Worm (Caenorhabditis elegans) whole organism, mixed stage, embryonic: ENCODE results near the gene hlh-4.

Source experiments
- ces-1 ChIP-seq: fragments of 150-350 bp; optimal IDR thresholded peaks from 2 replicates; lab custom pipeline; 2014; ENCODE audit warnings: missing biosample characterization, missing genetic modification reagents, missing genetic modification characterization
- nhr-28 ChIP-seq: fragments of 150-350 bp; optimal IDR thresholded peaks from 2 replicates; lab custom pipeline; 2014; ENCODE audit warnings: missing biosample characterization, missing genetic modification characterization
- unc-62 ChIP-seq: fragments of 150-350 bp; optimal IDR thresholded peaks from 2 replicates; lab custom pipeline; 2014; ENCODE audit warnings: missing biosample characterization, missing genetic modification reagents, missing genetic modification characterization
- ztf-11 ChIP-seq: fragments of 150-350 bp; optimal IDR thresholded peaks from 2 replicates; lab custom pipeline; 2014; ENCODE audit warnings: missing biosample characterization, missing genetic modification characterization

Gene hlh-4

DNA sequence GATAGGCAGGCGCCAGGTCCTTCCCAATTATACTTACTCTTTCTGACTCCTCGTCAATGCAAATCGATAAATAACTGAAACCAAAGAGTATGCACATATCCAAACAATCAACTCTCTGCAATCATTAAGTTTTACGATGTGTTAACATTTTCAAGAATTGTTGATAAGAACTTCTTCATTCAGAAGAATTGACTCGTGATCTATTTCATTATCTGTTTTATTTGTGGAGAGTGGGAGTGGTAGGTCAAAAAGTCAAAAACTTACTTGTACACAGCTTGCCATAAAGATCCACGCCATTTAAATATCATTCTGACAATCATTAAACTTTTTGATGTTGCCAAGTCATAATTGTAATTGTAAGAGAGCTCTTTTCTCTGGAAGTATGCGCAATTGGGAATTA lies 49.5 kb downstream of the hlh-4 start:
- TF ChIP-seq ztf-11 (tag; lab: Kevin White, UChicago), result no peak
- TF ChIP-seq unc-62 (GFP tag; lab: Kevin White, UChicago), result no peak
- no peak for TF ChIP-seq ces-1 (GFP tag; lab: Kevin White, UChicago)
- no peak for TF ChIP-seq nhr-28 (tag; lab: Kevin White, UChicago)
